Worm (Caenorhabditis elegans) whole organism, late embryonic: ENCODE results near the gene T01G5.6.

Experiments
- C08G9.2 ChIP-seq: sonication (generic microtip); optimal IDR thresholded peaks from 2 replicates; lab custom pipeline; 2016; ENCODE audit warnings: mild to moderate bottlenecking, missing genetic modification characterization, moderate library complexity, missing compliant biosample characterization
- C38D4.7 ChIP-seq: fragments of 200-800 bp; sonication (Bioruptor generic); optimal IDR thresholded peaks from 2 replicates; lab custom pipeline; 2018; ENCODE audit warnings: mild to moderate bottlenecking, missing genetic modification characterization, moderate library complexity, missing compliant biosample characterization
- F13H6.1 ChIP-seq: sonication (generic microtip); optimal IDR thresholded peaks from 2 replicates; lab custom pipeline; 2016; ENCODE audit warnings: missing genetic modification characterization, missing compliant biosample characterization
- K02D7.2 ChIP-seq: sonication (generic microtip); optimal IDR thresholded peaks from 2 replicates; lab custom pipeline; 2017; ENCODE audit warnings: mild to moderate bottlenecking, missing genetic modification characterization, missing compliant biosample characterization
- T23F11.4 ChIP-seq: fragments of 200-800 bp; sonication (Bioruptor generic); optimal IDR thresholded peaks from 2 replicates; lab custom pipeline; 2018; ENCODE audit warnings: mild to moderate bottlenecking, missing genetic modification characterization, missing compliant biosample characterization
- Y22D7AL.16 ChIP-seq: sonication (generic microtip); optimal IDR thresholded peaks from 2 replicates; lab custom pipeline; 2016; ENCODE audit warnings: missing genetic modification characterization, missing compliant biosample characterization
- ahr-1 ChIP-seq: sonication (generic microtip); optimal IDR thresholded peaks from 2 replicates; lab custom pipeline; 2016; ENCODE audit warnings: missing genetic modification characterization, missing compliant biosample characterization
- ama-1 ChIP-seq: fragments of 150-350 bp; optimal IDR thresholded peaks from 2 replicates; lab custom pipeline; 2014
- ceh-14 ChIP-seq: sonication (generic microtip); optimal IDR thresholded peaks from 2 replicates; lab custom pipeline; 2016; ENCODE audit warnings: missing genotype, missing genetic modification characterization, missing compliant biosample characterization
- ceh-18 ChIP-seq: sonication (generic microtip); optimal IDR thresholded peaks from 2 replicates; lab custom pipeline; 2016; ENCODE audit warnings: missing genetic modification characterization, missing compliant biosample characterization
- ceh-2 ChIP-seq: sonication (generic microtip); optimal IDR thresholded peaks from 2 replicates; lab custom pipeline; 2016; ENCODE audit warnings: missing genotype, missing genetic modification characterization, missing compliant biosample characterization
- ceh-31 ChIP-seq: sonication (generic microtip); optimal IDR thresholded peaks from 2 replicates; lab custom pipeline; 2016; ENCODE audit warnings: missing genetic modification characterization, missing compliant biosample characterization
- ceh-45 ChIP-seq: fragments of 200-800 bp; sonication (Bioruptor generic); IDR thresholded peaks from 2 replicates; pipeline ENCODE4 v1.3.6; 2022; ENCODE audit warnings: missing genetic modification reagents, missing genetic modification characterization, missing compliant biosample characterization
- ceh-48 ChIP-seq: sonication (generic microtip); optimal IDR thresholded peaks from 2 replicates; lab custom pipeline; 2016; ENCODE audit warnings: missing genetic modification characterization, inconsistent platforms, missing compliant biosample characterization
- che-1 ChIP-seq: sonication (generic microtip); optimal IDR thresholded peaks from 2 replicates; lab custom pipeline; 2016; ENCODE audit warnings: mild to moderate bottlenecking, missing genetic modification characterization, missing compliant biosample characterization
- dmd-4 ChIP-seq: sonication (generic microtip); optimal IDR thresholded peaks from 2 replicates; lab custom pipeline; 2016; ENCODE audit warnings: borderline replicate concordance, missing genetic modification characterization, missing compliant biosample characterization
- dve-1 ChIP-seq: sonication (generic microtip); optimal IDR thresholded peaks from 2 replicates; lab custom pipeline; 2017; ENCODE audit warnings: antibody characterized with exemption, mild to moderate bottlenecking, missing genetic modification characterization, missing compliant biosample characterization
- elt-4 ChIP-seq: sonication (generic microtip); optimal IDR thresholded peaks from 2 replicates; lab custom pipeline; 2016; ENCODE audit warnings: missing genetic modification characterization, missing compliant biosample characterization
- ets-4 ChIP-seq: sonication (generic microtip); optimal IDR thresholded peaks from 2 replicates; lab custom pipeline; 2016; ENCODE audit warnings: missing genetic modification characterization, missing compliant biosample characterization
- eyg-1 ChIP-seq: sonication (generic microtip); optimal IDR thresholded peaks from 2 replicates; lab custom pipeline; 2016; ENCODE audit warnings: missing genotype, missing genetic modification characterization, missing compliant biosample characterization
- fax-1 ChIP-seq: sonication (generic microtip); optimal IDR thresholded peaks from 2 replicates; lab custom pipeline; 2016; ENCODE audit warnings: missing genotype, missing genetic modification characterization, missing compliant biosample characterization
- fkh-10 ChIP-seq: fragments of 150-350 bp; optimal IDR thresholded peaks from 2 replicates; lab custom pipeline; 2014; ENCODE audit warnings: missing biosample characterization, missing genetic modification reagents, missing genetic modification characterization
- fkh-6 ChIP-seq: sonication (generic microtip); optimal IDR thresholded peaks from 2 replicates; lab custom pipeline; 2016; ENCODE audit warnings: missing genetic modification characterization, missing compliant biosample characterization
- gmeb-2 ChIP-seq: sonication (generic microtip); optimal IDR thresholded peaks from 2 replicates; lab custom pipeline; 2016; ENCODE audit warnings: missing genetic modification characterization, inconsistent platforms, missing compliant biosample characterization
- hlh-15 ChIP-seq: sonication (generic microtip); optimal IDR thresholded peaks from 2 replicates; lab custom pipeline; 2016; ENCODE audit warnings: missing genetic modification characterization, missing compliant biosample characterization
- hlh-30 ChIP-seq: sonication (generic microtip); optimal IDR thresholded peaks from 2 replicates; lab custom pipeline; 2017; ENCODE audit warnings: antibody characterized with exemption, missing genetic modification characterization, missing compliant biosample characterization; ENCODE audit not compliant: insufficient read depth
- hlh-6 ChIP-seq: sonication (generic microtip); optimal IDR thresholded peaks from 2 replicates; lab custom pipeline; 2016; ENCODE audit warnings: missing genotype, missing genetic modification characterization, missing compliant biosample characterization
- hlh-8 ChIP-seq: sonication (generic microtip); optimal IDR thresholded peaks from 2 replicates; lab custom pipeline; 2016; ENCODE audit warnings: missing genotype, missing genetic modification characterization, missing compliant biosample characterization
- lin-11 ChIP-seq: fragments of 200-800 bp; sonication (Bioruptor generic); optimal IDR thresholded peaks from 2 replicates; lab custom pipeline; 2018; ENCODE audit warnings: mild to moderate bottlenecking, missing genetic modification characterization, missing compliant biosample characterization
- madf-2 ChIP-seq: sonication (generic microtip); optimal IDR thresholded peaks from 2 replicates; lab custom pipeline; 2017; ENCODE audit warnings: missing genetic modification characterization, missing compliant biosample characterization
- nfya-1 ChIP-seq: sonication (generic microtip); optimal IDR thresholded peaks from 2 replicates; lab custom pipeline; 2017; ENCODE audit warnings: missing genetic modification characterization, mild to moderate bottlenecking, missing compliant biosample characterization, antibody characterized with exemption, moderate library complexity
- nhr-11 ChIP-seq: fragments of 150-350 bp; optimal IDR thresholded peaks from 2 replicates; lab custom pipeline; 2014; ENCODE audit warnings: missing biosample characterization, missing genetic modification characterization
- odd-2 ChIP-seq: sonication (generic microtip); optimal IDR thresholded peaks from 2 replicates; lab custom pipeline; 2017; ENCODE audit warnings: antibody characterized with exemption, mild to moderate bottlenecking, missing genetic modification characterization, missing compliant biosample characterization
- pax-1 ChIP-seq: fragments of 150-350 bp; optimal IDR thresholded peaks from 2 replicates; lab custom pipeline; 2014; ENCODE audit warnings: missing biosample characterization, missing genetic modification characterization
- pqm-1 ChIP-seq: sonication (generic microtip); optimal IDR thresholded peaks from 2 replicates; lab custom pipeline; 2016; ENCODE audit warnings: missing genetic modification characterization, missing compliant biosample characterization
- rnt-1 ChIP-seq: sonication (generic microtip); optimal IDR thresholded peaks from 2 replicates; lab custom pipeline; 2016; ENCODE audit warnings: missing genetic modification characterization, missing compliant biosample characterization
- sdc-2 ChIP-seq: sonication (generic microtip); optimal IDR thresholded peaks from 2 replicates; lab custom pipeline; 2016; ENCODE audit warnings: missing genotype, missing genetic modification characterization, missing compliant biosample characterization
- sox-2 ChIP-seq: fragments of 200-800 bp; sonication (Bioruptor generic); IDR thresholded peaks from 2 replicates; pipeline ENCODE4 v1.3.6; 2022; ENCODE audit warnings: missing genetic modification reagents, missing genetic modification characterization, missing compliant biosample characterization
- sox-4 ChIP-seq: sonication (generic microtip); optimal IDR thresholded peaks from 2 replicates; lab custom pipeline; 2017; ENCODE audit warnings: mild to moderate bottlenecking, missing genetic modification characterization, inconsistent platforms, missing compliant biosample characterization
- tbx-2 ChIP-seq: sonication (generic microtip); optimal IDR thresholded peaks from 2 replicates; lab custom pipeline; 2016; ENCODE audit warnings: missing genetic modification characterization, missing compliant biosample characterization
- ttx-3 ChIP-seq: sonication (generic microtip); optimal IDR thresholded peaks from 2 replicates; lab custom pipeline; 2016; ENCODE audit warnings: missing genetic modification reagents, missing genetic modification characterization, missing compliant biosample characterization
- unc-3 ChIP-seq, 2 experiments: fragments of 200-800 bp in 1 of 2; sonication (Bioruptor generic) in 1 of 2; sonication (generic microtip) in 1 of 2; conservative IDR thresholded peaks in 1 of 2; optimal IDR thresholded peaks in 1 of 2; 2 replicates each; pipeline versions ENCODE4 v1.3.6 to Lab custom; 2016 to 2022; ENCODE audit warnings: missing compliant biosample characterization in 2 of 2, missing genetic modification characterization in 2 of 2, missing genetic modification reagents in 1 of 2
- unc-86 ChIP-seq: sonication (generic microtip); optimal IDR thresholded peaks from 2 replicates; lab custom pipeline; 2016; ENCODE audit warnings: missing genetic modification characterization, missing compliant biosample characterization
- zip-5 ChIP-seq: sonication (generic microtip); optimal IDR thresholded peaks from 2 replicates; lab custom pipeline; 2016; ENCODE audit warnings: missing genetic modification characterization, missing compliant biosample characterization

T01G5.6 gene

ce11 chrV:15143285-15143684 is 29.4 kb upstream of the T01G5.6 start, which contains the start of gene K08F9.1:
K08F9.1 (minus strand) TSS chrV:15143385.
- TF ChIP-seq ceh-31 = no peak
- no peak for TF ChIP-seq K02D7.2 (tag; lab: Kevin White, UChicago)
- TF ChIP-seq ceh-48 (tag; lab: Kevin White, UChicago) = no peak
- no peak for TF ChIP-seq F13H6.1 (tag; lab: Kevin White, UChicago)
- no peak for TF ChIP-seq rnt-1
- no peak for TF ChIP-seq ama-1 (lab: Kevin White, UChicago)
- no peak for TF ChIP-seq dmd-4 (tag; lab: Kevin White, UChicago)
- TF ChIP-seq ceh-2 (tag; lab: Kevin White, UChicago) = no peak
- no peak for TF ChIP-seq ets-4 (tag; lab: Kevin White, UChicago)
- TF ChIP-seq nhr-11 (tag; lab: Kevin White, UChicago) = no peak
- no peak for TF ChIP-seq hlh-30 (tag; lab: Kevin White, UChicago)
- no peak for TF ChIP-seq fkh-10 (GFP tag; lab: Kevin White, UChicago)
- no peak for TF ChIP-seq sdc-2 (tag; lab: Kevin White, UChicago)
- TF ChIP-seq fkh-6 (tag; lab: Kevin White, UChicago) = no peak
- no peak for TF ChIP-seq ceh-14 (tag; lab: Kevin White, UChicago)
- TF ChIP-seq T23F11.4 = no peak
- no peak for TF ChIP-seq pax-1 (tag; lab: Kevin White, UChicago)
- no peak for TF ChIP-seq hlh-6 (tag; lab: Kevin White, UChicago)
- TF ChIP-seq sox-4 (tag; lab: Kevin White, UChicago) = no peak

- no peak for TF ChIP-seq unc-86
- no peak for TF ChIP-seq T23F11.4
- no peak for TF ChIP-seq odd-2 (tag; lab: Kevin White, UChicago)
- TF ChIP-seq dmd-4 (tag; lab: Kevin White, UChicago) = no peak
Observed at ce11 chrV:15140247-15140646, 26.4 kb upstream of the T01G5.6 start, which contains the start of gene K08F9.3. K08F9.3 (plus strand) TSS chrV:15140547.

- TF ChIP-seq sox-2 (GFP tag; lab: Robert Waterston, UW) (no peak), pax-1 (tag; lab: Kevin White, UChicago) (no peak), ahr-1 (tag; lab: Kevin White, UChicago) (no peak), madf-2 (tag; lab: Kevin White, UChicago) (no peak), eyg-1 (tag; lab: Kevin White, UChicago) (no peak), nhr-11 (tag; lab: Kevin White, UChicago) (no peak), hlh-8 (tag; lab: Kevin White, UChicago) (no peak), T23F11.4 (no peak)
Observed at ce11 chrV:15139811-15140210, 25.9 kb upstream of the T01G5.6 start.

- TF ChIP-seq hlh-6 (tag; lab: Kevin White, UChicago) = no peak
- TF ChIP-seq C08G9.2 (tag; lab: Kevin White, UChicago) = peak; percentile 53
- TF ChIP-seq ceh-18 (tag; lab: Kevin White, UChicago) = no peak
- TF ChIP-seq eyg-1 (tag; lab: Kevin White, UChicago) = no peak
- TF ChIP-seq F13H6.1 (tag; lab: Kevin White, UChicago) = no peak
- TF ChIP-seq nfya-1 = peak; percentile 35
- TF ChIP-seq fax-1 (tag; lab: Kevin White, UChicago) = peak; percentile 36
- TF ChIP-seq hlh-8 (tag; lab: Kevin White, UChicago) = no peak
- TF ChIP-seq ttx-3 (tag; lab: Kevin White, UChicago) = no peak
- peak; percentile 91 for TF ChIP-seq ceh-31
- TF ChIP-seq C38D4.7 (GFP tag; lab: Kevin White, UChicago) = no peak
- TF ChIP-seq ceh-14 (tag; lab: Kevin White, UChicago) = peak; percentile 63
- TF ChIP-seq Y22D7AL.16 (tag; lab: Kevin White, UChicago) = no peak
- TF ChIP-seq unc-3 (GFP tag; conservative IDR thresholded peaks at IDR 0.05; lab: Robert Waterston, UW) = no peak
- TF ChIP-seq unc-3 (tag; optimal IDR thresholded peaks at IDR 0.05; lab: Kevin White, UChicago) = peak; percentile 19
- no peak for TF ChIP-seq sdc-2 (tag; lab: Kevin White, UChicago)
- no peak for TF ChIP-seq che-1 (tag; lab: Kevin White, UChicago)
- no peak for TF ChIP-seq gmeb-2
- no peak for TF ChIP-seq ceh-45 (GFP tag; lab: Robert Waterston, UW)
- no peak for TF ChIP-seq lin-11 (tag; lab: Kevin White, UChicago)
- peak; percentile 62 for TF ChIP-seq ceh-2 (tag; lab: Kevin White, UChicago)
- peak; percentile 24 for TF ChIP-seq ets-4 (tag; lab: Kevin White, UChicago)
- no peak for TF ChIP-seq unc-86
- peak; percentile 38 for TF ChIP-seq ahr-1 (tag; lab: Kevin White, UChicago)
- TF ChIP-seq hlh-15 (tag; lab: Kevin White, UChicago) = no peak
- no peak for TF ChIP-seq fkh-10 (GFP tag; lab: Kevin White, UChicago)
- no peak for TF ChIP-seq dve-1 (tag; lab: Kevin White, UChicago)
- no peak for TF ChIP-seq hlh-30 (tag; lab: Kevin White, UChicago)
- TF ChIP-seq elt-4 (tag; lab: Kevin White, UChicago) = no peak
- TF ChIP-seq zip-5 (tag; lab: Kevin White, UChicago) = peak; percentile 11
- TF ChIP-seq tbx-2 (tag; lab: Kevin White, UChicago) = peak; percentile 78
- TF ChIP-seq pqm-1 (tag; lab: Kevin White, UChicago) = peak; percentile 41
- TF ChIP-seq rnt-1 = peak; percentile 47
Observed at ce11 chrV:15136772-15137171, 22.9 kb upstream of the T01G5.6 start, which contains the start of gene aipl-1. aipl-1 (minus strand) TSS chrV:15136801.
